Worm (Caenorhabditis elegans): ENCODE results near the gene pot-2.
A peak's percentile ranks its signal among the peaks of the same experiment; 100 is the strongest.

pot-2 gene

DNA sequence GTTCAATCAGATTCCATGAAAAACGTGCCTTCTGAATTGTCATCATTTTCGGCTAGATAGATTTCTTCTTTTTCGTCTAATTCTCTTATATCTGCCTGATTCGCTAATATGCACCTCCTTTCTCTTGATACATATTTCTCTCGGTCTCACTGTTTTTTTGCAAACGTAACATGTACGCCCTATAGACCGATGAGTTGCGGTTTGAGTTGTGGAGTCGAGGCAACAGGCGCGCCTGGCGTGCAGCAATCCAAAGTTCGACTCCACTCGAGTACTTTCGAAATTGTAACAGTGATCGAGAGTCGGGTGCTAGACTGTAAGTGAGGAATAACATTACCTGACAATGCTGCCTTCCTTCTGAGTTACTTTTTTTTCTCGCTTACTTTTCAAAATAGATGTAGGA, 27.2 kb upstream of the pot-2 start (continued):
- TF ChIP-seq T20F7.1 (GFP tag; optimal IDR thresholded peaks at IDR 0.05) (peak; percentile 74), rbr-2 (tag; optimal IDR thresholded peaks at IDR 0.05) (peak; percentile 77), lin-38 (GFP tag; IDR thresholded peaks at IDR 0.05) (peak; percentile 85), nhr-25 (tag; optimal IDR thresholded peaks at IDR 0.05; ENCODE audit: borderline replicate concordance, insufficient read depth) (peak; percentile 80), aha-1 (tag) (peak; percentile 99), lsy-2 (tag; optimal IDR thresholded peaks at IDR 0.05) (peak; percentile 39 to 84), R02D3.7 (tag; optimal IDR thresholded peaks at IDR 0.05) (peak; percentile 7), dmd-9 (GFP tag; IDR thresholded peaks at IDR 0.05) (peak; percentile 76), daf-8 (GFP tag; IDR thresholded peaks at IDR 0.05) (0 out of 2 replicates have a peak, but pooled peaks have one; percentile 58), nhr-102 (tag; optimal IDR thresholded peaks at IDR 0.05) (peak; percentile 89), Y75B8A.6 (GFP tag; IDR thresholded peaks at IDR 0.05) (peak; percentile 44; the same call in 1 of the 2 replicates), mep-1 (tag; optimal IDR thresholded peaks at IDR 0.05) (peak; percentile 83), daf-19 (GFP tag; conservative IDR thresholded peaks at IDR 0.05) (peak; percentile 95), dpl-1 (GFP tag; optimal IDR thresholded peaks at IDR 0.05) (peak; percentile 68), zip-11 (GFP tag; IDR thresholded peaks at IDR 0.05) (0 out of 2 replicates have a peak, but pooled peaks have one; percentile 37), ceh-32 (tag; optimal IDR thresholded peaks at IDR 0.05; ENCODE audit: poor library complexity) (no peak), skn-1 (tag; optimal IDR thresholded peaks at IDR 0.05) (no peak), nhr-10 (tag; optimal IDR thresholded peaks at IDR 0.05) (peak; percentile 63), nhr-41 (GFP tag; IDR thresholded peaks at IDR 0.05) (peak; percentile 87), zfp-3 (GFP tag; conservative IDR thresholded peaks at IDR 0.05) (peak; percentile 86), F49E8.2 (tag; optimal IDR thresholded peaks at IDR 0.05; ENCODE audit: borderline replicate concordance) (peak; percentile 78), duxl-1 (tag; optimal IDR thresholded peaks at IDR 0.05; ENCODE audit: poor library complexity) (peak; percentile 86)

DNA sequence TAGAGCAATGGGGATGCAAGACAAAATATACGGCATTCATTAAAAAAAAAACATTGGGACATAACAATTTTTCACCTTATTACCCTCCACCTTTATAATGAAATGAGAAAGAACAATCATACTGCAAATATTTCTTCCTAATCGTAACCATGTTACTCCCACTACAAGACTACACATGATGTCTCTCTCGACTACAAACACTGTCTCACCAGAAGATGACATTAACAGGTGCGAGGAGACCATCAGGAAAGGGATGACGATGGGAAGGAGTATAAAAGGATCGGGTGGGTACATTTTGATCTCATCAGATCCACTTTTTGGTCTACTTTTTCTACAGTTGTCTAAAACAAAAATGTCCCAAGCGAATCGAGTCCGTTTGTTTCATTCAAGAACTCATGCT, 26.1 kb upstream of the pot-2 start, which contains the start of gene dhs-8:
Gene dhs-8, plus strand, starts transcription at position 179 of the 400 bp plus-strand sequence.
- no peak for TF ChIP-seq F44E2.7 (GFP tag; IDR thresholded peaks at IDR 0.05)
- TF ChIP-seq aha-1 (tag) = peak; percentile 48
- peak; percentile 99 for TF ChIP-seq nhr-28 (tag; optimal IDR thresholded peaks at IDR 0.05)
- TF ChIP-seq snpc-1.2 (GFP tag; IDR thresholded peaks at IDR 0.05) = no peak
- TF ChIP-seq daf-12 (tag; optimal IDR thresholded peaks at IDR 0.05) = no peak
- no peak for TF ChIP-seq zip-11 (GFP tag; IDR thresholded peaks at IDR 0.05)
- TF ChIP-seq hlh-30 (tag; optimal IDR thresholded peaks at IDR 0.05; ENCODE audit: insufficient read depth) = peak; percentile 9
- TF ChIP-seq lin-39 (tag; optimal IDR thresholded peaks at IDR 0.05) = no peak

DNA sequence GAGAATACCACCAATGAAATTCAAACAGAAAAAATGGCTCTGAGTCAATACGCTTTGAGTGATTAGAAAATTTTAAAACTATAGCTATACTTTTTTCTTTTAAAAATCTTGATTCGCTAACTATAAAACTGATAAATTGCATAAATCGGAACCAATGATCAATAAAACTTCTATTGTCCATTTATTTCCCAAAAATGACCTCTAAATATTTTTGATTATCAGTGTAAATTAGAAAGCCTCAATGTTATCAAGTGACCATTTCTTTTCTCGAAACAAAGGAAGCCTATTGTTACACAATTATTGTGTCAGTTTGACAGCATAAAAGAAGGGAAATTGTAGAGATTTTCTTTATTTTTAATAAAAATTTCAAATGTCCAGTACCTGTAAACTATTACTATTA, 23.9 kb upstream of the pot-2 start, which contains the start of gene K10H10.4:
Gene K10H10.4, plus strand, starts transcription at position 301 of the 400 bp plus-strand sequence.
- TF ChIP-seq ZK337.2 (GFP tag; IDR thresholded peaks at IDR 0.05) (no peak), ama-1 (optimal IDR thresholded peaks at IDR 0.05) (no peak), ceh-44 (GFP tag; IDR thresholded peaks at IDR 0.05) (no peak), mes-2 (tag; optimal IDR thresholded peaks at IDR 0.05; ENCODE audit: poor library complexity, severe bottlenecking) (no peak), fos-1 (tag; optimal IDR thresholded peaks at IDR 0.05) (no peak), aha-1 (tag) (no peak), unc-62 (GFP tag; optimal IDR thresholded peaks at IDR 0.05 in 1 of 2) (no peak), unc-62 (tag; optimal IDR thresholded peaks at IDR 0.05) (no peak), snpc-4 (tag; optimal IDR thresholded peaks at IDR 0.05) (no peak), ZK546.5 (tag; optimal IDR thresholded peaks at IDR 0.05) (no peak), zfp-2 (tag; optimal IDR thresholded peaks at IDR 0.05) (no peak), tag-97 (GFP tag; IDR thresholded peaks at IDR 0.05) (no peak), ceh-62 (tag; optimal IDR thresholded peaks at IDR 0.05) (no peak), F44E2.7 (GFP tag; IDR thresholded peaks at IDR 0.05) (no peak)
